Fruit fly (Drosophila melanogaster) whole organism, wandering third instar larva: ENCODE measurements around the gene CG43254.

ENCODE experiments used
- Hr78 ChIP-seq: fragments of >200 bp; optimal IDR thresholded peaks from 2 replicates; lab custom pipeline; 2017; ENCODE audit warnings: missing biosample characterization, missing genetic modification characterization
- Mio ChIP-seq: sonication (Bioruptor generic); optimal IDR thresholded peaks from 2 replicates; lab custom pipeline; 2016; ENCODE audit warnings: missing biosample characterization, missing genetic modification characterization
- br ChIP-seq: fragments of 200-800 bp; sonication (Bioruptor generic); optimal IDR thresholded peaks from 2 replicates; lab custom pipeline; 2016; ENCODE audit warnings: missing biosample characterization, missing genetic modification characterization
- h ChIP-seq: fragments of 200-800 bp; sonication (Bioruptor generic); optimal IDR thresholded peaks from 3 replicates; lab custom pipeline; 2016; ENCODE audit warnings: missing biosample characterization, mild to moderate bottlenecking, missing genetic modification characterization
- pan ChIP-seq: fragments of >200 bp; optimal IDR thresholded peaks from 2 replicates; lab custom pipeline; 2017
- rgr ChIP-seq: fragments of 200-800 bp; sonication (Bioruptor generic); optimal IDR thresholded peaks from 3 replicates; lab custom pipeline; 2016; ENCODE audit warnings: missing biosample characterization, mild to moderate bottlenecking, missing genetic modification characterization
- sv ChIP-seq: fragments of 200-800 bp; sonication (Bioruptor generic); optimal IDR thresholded peaks from 3 replicates; lab custom pipeline; 2016; ENCODE audit warnings: missing biosample characterization, missing genetic modification characterization

- no peak for TF ChIP-seq Hr78 (GFP tag; lab: Kevin White, UChicago)
- TF ChIP-seq Mio (GFP tag; lab: Kevin White, UChicago), result no peak
- no peak for TF ChIP-seq pan (lab: Kevin White, UChicago)
- no peak for TF ChIP-seq sv (GFP tag; lab: Kevin White, UChicago)
- TF ChIP-seq rgr, result no peak
- no peak for TF ChIP-seq br
- no peak for TF ChIP-seq h
Measured at dm6 chr3R:7779620-7780019, 40.3 kb upstream of the CG43254 start.
